Fruit fly (Drosophila melanogaster): ENCODE measurements around the gene CG6282.

The CG6282 gene

DNA sequence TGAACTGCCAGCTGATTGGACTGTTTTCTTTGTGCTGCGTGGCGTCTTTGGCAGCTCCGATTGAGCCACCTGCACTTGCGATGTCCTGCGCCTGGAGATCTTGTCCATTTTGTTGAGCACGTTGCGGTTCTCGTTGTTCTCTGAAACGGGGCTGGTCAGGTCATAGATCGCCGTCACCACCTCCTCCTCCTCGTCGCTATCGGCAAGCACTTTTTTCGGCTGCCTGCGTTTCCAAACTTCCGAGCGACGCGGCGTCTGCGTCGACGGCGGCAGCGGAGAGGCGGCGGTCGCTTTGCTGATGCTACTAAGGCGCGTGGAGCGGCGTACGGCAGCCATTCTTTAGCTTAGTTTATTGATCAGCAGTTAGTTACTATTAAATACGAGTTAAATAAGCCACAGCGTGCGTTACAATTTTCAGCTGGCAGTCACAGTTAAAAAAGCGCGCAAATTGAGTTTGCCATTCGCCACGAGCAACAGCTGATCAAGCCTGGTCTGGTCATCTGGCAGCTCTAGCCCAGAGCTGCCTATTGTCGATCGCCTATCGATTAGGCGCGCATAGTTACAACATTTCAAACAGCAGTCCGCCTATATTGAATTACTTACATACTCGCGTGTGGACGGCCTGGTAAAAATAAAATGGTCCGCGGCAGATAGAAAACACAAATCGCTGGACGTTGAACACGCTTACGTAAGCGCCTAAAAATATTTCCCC, 29.3 kb downstream of the CG6282 start, which contains the start of gene Cdc6 (continued):
- no peak for TF ChIP-seq Sox100B (GFP tag; optimal IDR thresholded peaks at IDR 0.05)
- TF ChIP-seq CG1602 (GFP tag; optimal IDR thresholded peaks at IDR 0.05) = no peak
- no peak for TF ChIP-seq CG9817 (tag; optimal IDR thresholded peaks at IDR 0.05)
- TF ChIP-seq E2f2 (GFP tag; IDR thresholded peaks at IDR 0.05) = peak; percentile 99
- TF ChIP-seq Oaz (GFP tag; IDR thresholded peaks at IDR 0.05) = no peak
- no peak for TF ChIP-seq HmgD (GFP tag; optimal IDR thresholded peaks at IDR 0.05)
- TF ChIP-seq Ssrp (tag; optimal IDR thresholded peaks at IDR 0.05) = no peak
- TF ChIP-seq CG18599 (GFP tag; optimal IDR thresholded peaks at IDR 0.05) = no peak
- TF ChIP-seq Dbx (GFP tag; IDR thresholded peaks at IDR 0.05) = no peak
- TF ChIP-seq CG3847 (GFP tag; IDR thresholded peaks at IDR 0.05) = peak; percentile 19; the same call in 1 of the 2 replicates
- no peak for TF ChIP-seq lola (GFP tag; optimal IDR thresholded peaks at IDR 0.05)
- no peak for TF ChIP-seq Antp (GFP tag; optimal IDR thresholded peaks at IDR 0.05)
- no peak for TF ChIP-seq CG7271 (tag; optimal IDR thresholded peaks at IDR 0.05)
- no peak for TF ChIP-seq ash1 (GFP tag; optimal IDR thresholded peaks at IDR 0.05)
- TF ChIP-seq H15 (GFP tag; IDR thresholded peaks at IDR 0.05) = no peak
- TF ChIP-seq CG18262 (tag; optimal IDR thresholded peaks at IDR 0.05) = no peak
- TF ChIP-seq Fer2 (tag; optimal IDR thresholded peaks at IDR 0.05) = no peak
- peak; percentile 74 for TF ChIP-seq CG17186 (GFP tag; optimal IDR thresholded peaks at IDR 0.05)
- TF ChIP-seq CG1603 (tag; optimal IDR thresholded peaks at IDR 0.05) = peak; percentile 71
- TF ChIP-seq hth (optimal IDR thresholded peaks at IDR 0.05) = no peak
- peak; percentile 49 for TF ChIP-seq tx (GFP tag; optimal IDR thresholded peaks at IDR 0.05)
- TF ChIP-seq CG13624 (GFP tag; optimal IDR thresholded peaks at IDR 0.05) = no peak
- TF ChIP-seq Sox102F (GFP tag; optimal IDR thresholded peaks at IDR 0.05) = no peak
- TF ChIP-seq NC2β (GFP tag; optimal IDR thresholded peaks at IDR 0.05) = no peak
- no peak for TF ChIP-seq Nf-YA (GFP tag; IDR thresholded peaks at IDR 0.05)
- TF ChIP-seq Eip74EF (GFP tag; optimal IDR thresholded peaks at IDR 0.05) = no peak
- TF ChIP-seq Blimp-1 (GFP tag; optimal IDR thresholded peaks at IDR 0.05) = no peak
- no peak for TF ChIP-seq dati (GFP tag; IDR thresholded peaks at IDR 0.05)
- no peak for TF ChIP-seq fu2 (GFP tag; optimal IDR thresholded peaks at IDR 0.05)
- peak; percentile 27 for TF ChIP-seq zen (tag; optimal IDR thresholded peaks at IDR 0.05)
- TF ChIP-seq cato (GFP tag; optimal IDR thresholded peaks at IDR 0.05; ENCODE audit: borderline replicate concordance) = no peak
- no peak for TF ChIP-seq Vsx1 (GFP tag; optimal IDR thresholded peaks at IDR 0.05)
- no peak for TF ChIP-seq z (GFP tag; IDR thresholded peaks at IDR 0.05)

- TF ChIP-seq Lpt (GFP tag; optimal IDR thresholded peaks at IDR 0.05) = no peak
- TF ChIP-seq Trl (optimal IDR thresholded peaks at IDR 0.05) = peak in 1 of 2 experiments; percentile 2
- TF ChIP-seq Trl (GFP tag; optimal IDR thresholded peaks at IDR 0.05) = no peak
Measured at dm6 chr3L:8640139-8640538, 35.7 kb downstream of the CG6282 start, which contains the start of gene Cpr66D. Gene Cpr66D, plus strand, starts transcription at chr3L:8640439.

DNA sequence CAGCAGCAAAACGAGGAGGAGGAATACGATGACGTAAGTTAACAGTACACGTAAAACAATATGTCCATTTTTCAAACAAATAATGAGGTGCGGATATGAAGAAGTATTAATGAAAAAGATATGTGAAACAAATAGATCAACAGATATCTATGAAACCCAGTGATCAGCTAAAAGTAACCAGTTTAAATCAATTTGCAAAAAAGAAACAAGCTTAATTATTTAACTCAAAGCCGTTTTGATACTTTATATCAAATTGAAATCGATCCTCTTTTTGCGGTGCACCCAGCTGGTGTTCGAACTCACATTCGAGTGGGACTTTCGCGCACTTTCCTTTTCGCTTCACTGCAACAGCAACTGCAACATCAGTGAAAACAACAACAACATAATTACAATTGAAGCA, 36.6 kb downstream of the CG6282 start:
- TF ChIP-seq nerfin-2 (GFP tag; IDR thresholded peaks at IDR 0.05; ENCODE audit: partially characterized antibody) = no peak
- no peak for TF ChIP-seq CG7786 (GFP tag; optimal IDR thresholded peaks at IDR 0.05)
- no peak for TF ChIP-seq CG14710 (tag; optimal IDR thresholded peaks at IDR 0.05)
- TF ChIP-seq CG10147 (GFP tag; optimal IDR thresholded peaks at IDR 0.05) = no peak
- no peak for TF ChIP-seq Dref (GFP tag; IDR thresholded peaks at IDR 0.05)
- TF ChIP-seq sna (GFP tag; IDR thresholded peaks at IDR 0.05; ENCODE audit: partially characterized antibody) = no peak
- TF ChIP-seq CG10959 (GFP tag; IDR thresholded peaks at IDR 0.05) = no peak
- TF ChIP-seq otp (GFP tag; IDR thresholded peaks at IDR 0.05) = no peak
- TF ChIP-seq CG17612 (GFP tag; IDR thresholded peaks at IDR 0.05) = no peak
- no peak for TF ChIP-seq lola (GFP tag; optimal IDR thresholded peaks at IDR 0.05)
- no peak for TF ChIP-seq jigr1 (GFP tag; IDR thresholded peaks at IDR 0.05)

Measured in whole organism, embryonic.